Fruit fly (Drosophila melanogaster): ENCODE measurements around the gene CG31715.

DNA sequence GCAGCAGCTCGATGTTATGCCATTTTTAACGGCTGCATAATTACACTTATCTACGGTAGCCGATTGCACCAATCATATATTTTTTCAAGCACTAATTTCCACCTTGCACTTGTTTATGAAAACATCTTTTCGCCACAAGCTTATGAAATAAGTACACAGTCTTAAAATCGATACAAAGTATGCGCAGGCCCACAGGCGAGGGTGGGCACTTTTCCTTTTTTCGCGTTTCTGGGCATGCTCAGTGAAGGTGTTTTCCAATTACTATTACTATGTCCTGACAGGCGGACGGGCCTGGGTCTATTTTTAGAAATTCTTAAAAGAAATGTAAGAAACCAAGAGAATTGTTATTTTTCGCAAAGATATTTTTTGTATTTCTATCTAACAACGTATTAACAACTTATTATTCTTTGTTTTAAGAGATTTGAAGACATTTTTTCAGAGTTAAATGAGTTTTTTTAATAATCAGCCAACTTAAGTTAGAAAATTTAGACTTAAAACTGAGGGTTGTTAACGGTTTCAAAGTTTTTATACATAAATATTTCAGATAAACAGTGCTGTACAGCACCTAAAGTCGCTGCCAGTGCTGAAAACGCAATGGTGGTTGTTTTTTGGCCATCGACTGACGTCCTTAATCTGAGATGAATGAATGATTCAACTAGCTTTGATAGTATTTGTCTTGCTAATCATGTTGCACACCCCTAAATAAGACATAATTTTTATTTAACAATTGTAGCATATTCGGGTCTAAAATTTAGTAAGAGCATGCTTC, 30.6 kb upstream of the CG31715 start, which contains the start of gene Cdk5alpha:
- TF ChIP-seq CG10979 (tag; optimal IDR thresholded peaks at IDR 0.05) (no peak), Ets65A (GFP tag) (peak; percentile 79), aop (GFP tag; IDR thresholded peaks at IDR 0.05) (no peak), CG12391 (tag; optimal IDR thresholded peaks at IDR 0.05) (no peak), twi (tag; optimal IDR thresholded peaks at IDR 0.05) (no peak), dmrt99B (tag; optimal IDR thresholded peaks at IDR 0.05) (no peak), tll (GFP tag; optimal IDR thresholded peaks at IDR 0.05) (no peak)
